Worm (Caenorhabditis elegans) whole organism, late embryonic: Measurements from ENCODE around the gene spp-27.

ENCODE experiments used
- C38D4.7 ChIP-seq: fragments of 200-800 bp; sonication (Bioruptor generic); optimal IDR thresholded peaks from 2 replicates; lab custom pipeline; 2018; ENCODE audit warnings: mild to moderate bottlenecking, missing genetic modification characterization, moderate library complexity, missing compliant biosample characterization
- K09A11.1 ChIP-seq: sonication (generic microtip); optimal IDR thresholded peaks from 2 replicates; lab custom pipeline; 2017; ENCODE audit warnings: antibody characterized with exemption, mild to moderate bottlenecking, missing genetic modification characterization, missing compliant biosample characterization; ENCODE audit not compliant: insufficient read depth
- ceh-24 ChIP-seq: sonication (generic microtip); optimal IDR thresholded peaks from 2 replicates; lab custom pipeline; 2016; ENCODE audit warnings: mild to moderate bottlenecking, missing genetic modification characterization, missing compliant biosample characterization
- che-1 ChIP-seq: sonication (generic microtip); optimal IDR thresholded peaks from 2 replicates; lab custom pipeline; 2016; ENCODE audit warnings: mild to moderate bottlenecking, missing genetic modification characterization, missing compliant biosample characterization
- elt-4 ChIP-seq: sonication (generic microtip); optimal IDR thresholded peaks from 2 replicates; lab custom pipeline; 2016; ENCODE audit warnings: missing genetic modification characterization, missing compliant biosample characterization
- fkh-10 ChIP-seq: fragments of 150-350 bp; optimal IDR thresholded peaks from 2 replicates; lab custom pipeline; 2014; ENCODE audit warnings: missing biosample characterization, missing genetic modification reagents, missing genetic modification characterization
- pag-3 ChIP-seq: sonication (generic microtip); optimal IDR thresholded peaks from 2 replicates; lab custom pipeline; 2016; ENCODE audit warnings: missing compliant biosample characterization, missing genetic modification characterization, borderline replicate concordance
- pha-4 ChIP-seq: fragments of 150-350 bp; optimal IDR thresholded peaks from 2 replicates; lab custom pipeline; 2018; ENCODE audit warnings: missing biosample characterization, missing genetic modification reagents, missing genetic modification characterization
- pqm-1 ChIP-seq: sonication (generic microtip); optimal IDR thresholded peaks from 2 replicates; lab custom pipeline; 2016; ENCODE audit warnings: missing genetic modification characterization, missing compliant biosample characterization
- unc-55 ChIP-seq: sonication (generic microtip); optimal IDR thresholded peaks from 2 replicates; lab custom pipeline; 2017; ENCODE audit warnings: missing biosample characterization, missing genetic modification reagents, missing genetic modification characterization

- no peak for TF ChIP-seq pqm-1 (tag; lab: Kevin White, UChicago)
- TF ChIP-seq pag-3 (tag; lab: Kevin White, UChicago), result no peak
- no peak for TF ChIP-seq fkh-10 (GFP tag; lab: Kevin White, UChicago)
- TF ChIP-seq elt-4, result no peak
- TF ChIP-seq pha-4, result no peak
- no peak for TF ChIP-seq K09A11.1
- no peak for TF ChIP-seq unc-55
- TF ChIP-seq che-1 (tag; lab: Kevin White, UChicago), result no peak
- TF ChIP-seq ceh-24, result no peak
- TF ChIP-seq C38D4.7 (GFP tag; lab: Kevin White, UChicago), result no peak
Observed at ce11 chrV:6514887-6515324, 42.0 kb downstream of the spp-27 start, which contains the start of gene dpy-11.
